Worm (Caenorhabditis elegans): ENCODE data around the gene eif-3.G.

- TF ChIP-seq somi-1 (GFP tag; optimal IDR thresholded peaks at IDR 0.05): no peak
- TF ChIP-seq B0035.1 (tag; optimal IDR thresholded peaks at IDR 0.05): no peak
- no peak for TF ChIP-seq ztf-25 (GFP tag; IDR thresholded peaks at IDR 0.05)
- TF ChIP-seq nfyb-1 (GFP tag; IDR thresholded peaks at IDR 0.05): no peak
- TF ChIP-seq bed-2 (GFP tag; IDR thresholded peaks at IDR 0.05): no peak
- no peak for TF ChIP-seq F49E8.2 (tag; optimal IDR thresholded peaks at IDR 0.05; ENCODE audit: insufficient read depth)
- no peak for TF ChIP-seq let-526 (GFP tag; IDR thresholded peaks at IDR 0.05)
- TF ChIP-seq snpc-4 (GFP tag; optimal IDR thresholded peaks at IDR 0.05): no peak
- TF ChIP-seq snpc-4 (tag; optimal IDR thresholded peaks at IDR 0.05): no peak
- TF ChIP-seq nhr-90 (tag; optimal IDR thresholded peaks at IDR 0.05): no peak
- no peak for TF ChIP-seq ets-4 (GFP tag; optimal IDR thresholded peaks at IDR 0.05)
- no peak for TF ChIP-seq unc-62 (GFP tag; optimal IDR thresholded peaks at IDR 0.05)
Observed at ce11 chrII:8437035-8437434, 5.5 kb upstream of the eif-3.G start, which contains the start of gene acp-3.

Data from whole organism, young adult.